Fruit fly (Drosophila melanogaster): ENCODE measurements around the gene mmd.

mmd gene

DNA sequence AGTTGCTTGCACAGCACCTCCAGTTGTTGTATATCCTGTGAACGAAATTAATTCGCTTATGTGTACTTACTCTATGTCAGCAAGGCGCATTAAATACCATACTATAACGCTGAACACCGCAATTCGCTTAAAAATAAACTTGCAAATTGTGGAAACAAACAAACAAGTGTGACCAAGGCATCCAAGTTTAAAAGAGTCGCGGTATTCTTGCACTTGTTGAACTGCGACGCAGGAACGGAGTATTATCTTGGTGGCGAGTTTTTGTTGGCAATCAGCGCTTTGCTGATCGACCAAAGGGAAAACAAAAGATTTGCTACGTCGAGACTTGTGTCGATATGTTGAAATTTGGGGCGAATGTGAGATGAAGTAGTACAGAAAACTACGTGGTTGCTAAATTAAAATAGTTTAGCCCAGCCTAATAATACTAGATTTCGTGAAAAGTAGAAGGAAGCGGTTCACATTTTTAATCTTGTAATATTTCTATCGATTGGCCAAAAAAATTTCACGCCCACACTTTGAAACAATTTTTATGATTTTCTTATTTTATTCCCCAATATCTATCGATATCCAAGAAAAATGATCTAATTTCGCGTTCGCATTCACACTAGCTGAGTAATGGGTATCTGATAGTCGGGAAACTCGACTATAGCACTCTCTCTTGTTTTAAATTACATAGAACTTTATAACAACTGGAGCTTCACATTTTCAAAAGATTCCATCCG is 39.3 kb downstream of the mmd start, which contains the start of gene Ranbp16:
TSS of gene Ranbp16 (minus strand) at position 364 of the 722 bp plus-strand sequence.
- no peak for TF ChIP-seq CG11762 (GFP tag; optimal IDR thresholded peaks at IDR 0.05; ENCODE audit: insufficient read depth)
- no peak for TF ChIP-seq CG3032 (tag; optimal IDR thresholded peaks at IDR 0.05)

DNA sequence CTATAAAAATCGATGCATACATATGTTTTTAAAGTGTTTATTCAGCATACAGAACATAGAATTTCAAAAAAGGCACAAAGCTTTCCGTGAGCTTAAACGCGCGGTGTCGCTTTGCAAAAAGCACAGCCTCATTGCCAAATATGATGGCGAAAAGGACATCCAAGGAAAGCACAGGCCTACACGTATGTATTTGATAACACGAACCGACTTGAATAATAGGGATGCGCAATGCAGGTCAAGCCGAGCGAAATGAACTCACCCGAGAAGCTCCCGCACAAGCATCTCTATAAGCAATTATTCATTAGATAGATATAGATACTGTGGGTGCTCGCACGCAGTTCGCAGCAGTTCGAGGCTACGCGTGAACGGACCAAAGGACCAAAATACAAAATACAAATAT is 48.2 kb downstream of the mmd start, which contains the start of gene Lcch3:
TSS of gene Lcch3 (plus strand) at position 301 of the 400 bp plus-strand sequence.
- no peak for TF ChIP-seq Blimp-1 (GFP tag; optimal IDR thresholded peaks at IDR 0.05)
- TF ChIP-seq Ets21C (GFP tag; optimal IDR thresholded peaks at IDR 0.05): no peak
- TF ChIP-seq CG7368 (GFP tag; optimal IDR thresholded peaks at IDR 0.05): no peak

DNA sequence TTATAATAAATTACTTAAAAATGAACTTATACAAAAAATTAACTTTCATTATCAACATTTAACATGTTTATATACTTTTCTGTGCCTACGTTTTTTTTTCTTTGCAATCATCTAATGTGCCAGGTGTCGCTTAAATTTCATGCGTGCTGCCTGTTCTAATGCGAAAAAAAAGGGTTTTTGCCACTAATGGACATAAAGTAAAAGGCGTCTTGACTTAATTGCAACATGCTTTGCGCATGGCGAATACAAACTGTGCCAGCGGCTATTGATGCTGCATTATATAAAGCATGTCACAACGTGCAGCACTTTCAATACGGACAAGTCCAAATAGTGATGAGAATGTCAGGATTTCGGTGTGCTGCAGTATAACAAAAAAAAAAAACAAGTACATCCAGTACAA is 51.3 kb downstream of the mmd start, which contains the start of gene CG8916:
TSS of gene CG8916 (plus strand) at position 301 of the 400 bp plus-strand sequence.
- TF ChIP-seq Smox (GFP tag; optimal IDR thresholded peaks at IDR 0.05): no peak

DNA sequence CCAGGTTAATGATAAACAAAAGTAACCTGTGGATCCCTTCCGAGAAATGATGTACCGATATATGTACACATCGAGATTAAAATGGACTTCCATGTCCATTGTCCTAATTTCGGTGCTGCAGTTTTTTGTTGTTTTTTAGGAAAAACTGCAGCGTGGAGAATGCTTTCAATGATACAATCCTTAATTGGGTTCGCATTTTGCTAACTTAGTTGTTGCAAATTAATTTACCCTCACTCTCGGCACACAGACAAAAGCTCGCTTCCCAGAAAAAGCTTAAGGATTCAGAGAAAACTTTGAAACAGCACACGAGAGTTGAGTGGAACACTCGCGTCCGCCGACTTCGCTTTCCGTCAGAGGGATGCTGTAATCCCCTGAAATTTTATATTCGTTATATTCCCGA is 62.4 kb downstream of the mmd start, which contains the start of gene Lrp4:
TSS of gene Lrp4 (plus strand) at position 301 of the 400 bp plus-strand sequence.
- TF ChIP-seq Sox102F (GFP tag; optimal IDR thresholded peaks at IDR 0.05) (no peak), Gug (GFP tag; IDR thresholded peaks at IDR 0.05) (no peak), CG11294 (GFP tag; IDR thresholded peaks at IDR 0.05) (no peak)

DNA sequence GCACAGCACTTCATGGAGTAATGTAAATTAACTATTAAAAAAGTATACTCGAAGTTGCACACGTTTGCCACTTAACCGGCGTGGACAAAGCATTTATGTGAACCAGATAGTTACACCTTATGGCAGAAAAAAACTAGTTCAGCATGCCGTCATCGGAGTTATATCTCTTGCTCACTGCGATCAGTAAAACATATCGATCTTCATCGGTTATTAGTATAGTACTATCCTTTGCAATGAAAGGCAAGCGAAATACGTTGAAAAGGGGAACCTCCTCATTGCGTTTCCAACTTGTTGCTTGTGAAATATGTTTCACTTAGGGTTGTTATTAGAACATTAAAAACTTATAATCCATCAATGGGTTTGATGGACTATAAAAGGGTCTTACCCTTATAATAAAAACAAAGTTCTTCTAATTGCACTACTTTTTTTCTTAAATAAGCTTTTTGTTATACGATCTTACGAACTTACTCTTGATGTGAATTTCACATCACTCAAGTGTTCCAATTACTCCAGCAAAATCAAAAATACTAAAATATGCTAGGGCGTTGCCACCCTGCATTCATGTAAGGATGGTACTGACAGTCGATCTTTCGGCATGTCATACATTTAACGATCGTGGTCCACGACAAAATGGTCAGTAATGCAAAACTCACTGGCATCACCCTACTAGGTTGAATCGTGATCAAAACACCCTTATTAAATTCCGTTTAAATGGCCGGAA is 63.2 kb downstream of the mmd start, which contains the start of gene CycD:
TSS of gene CycD (minus strand) at position 113 of the 721 bp plus-strand sequence.
- TF ChIP-seq CG10631 (GFP tag; optimal IDR thresholded peaks at IDR 0.05) (peak; percentile 34), Ets21C (GFP tag; optimal IDR thresholded peaks at IDR 0.05) (no peak), esn (GFP tag; optimal IDR thresholded peaks at IDR 0.05) (no peak), CG11294 (GFP tag; IDR thresholded peaks at IDR 0.05) (no peak), CG8319 (GFP tag; optimal IDR thresholded peaks at IDR 0.05) (no peak), Blimp-1 (GFP tag; optimal IDR thresholded peaks at IDR 0.05) (no peak), Sox14 (GFP tag; optimal IDR thresholded peaks at IDR 0.05) (peak; percentile 67), CG6276 (GFP tag; optimal IDR thresholded peaks at IDR 0.05) (no peak), Hr4 (GFP tag; optimal IDR thresholded peaks at IDR 0.05) (no peak), Smox (GFP tag; optimal IDR thresholded peaks at IDR 0.05) (no peak), cyc (GFP tag; optimal IDR thresholded peaks at IDR 0.05) (no peak), CG6854 (GFP tag; optimal IDR thresholded peaks at IDR 0.05) (no peak), CG15336 (GFP tag; IDR thresholded peaks at IDR 0.05) (no peak), dac (GFP tag; optimal IDR thresholded peaks at IDR 0.05) (no peak), Sox102F (GFP tag; optimal IDR thresholded peaks at IDR 0.05) (no peak), achi (GFP tag; optimal IDR thresholded peaks at IDR 0.05) (no peak), Lpt (GFP tag; optimal IDR thresholded peaks at IDR 0.05) (no peak), Gug (GFP tag; IDR thresholded peaks at IDR 0.05) (no peak), OdsH (GFP tag; optimal IDR thresholded peaks at IDR 0.05) (no peak), CG9139 (GFP tag; optimal IDR thresholded peaks at IDR 0.05) (no peak), pdm3 (GFP tag; optimal IDR thresholded peaks at IDR 0.05) (peak; percentile 38), CG16779 (tag; optimal IDR thresholded peaks at IDR 0.05) (no peak), CG10669 (GFP tag; optimal IDR thresholded peaks at IDR 0.05) (no peak)
